Fruit fly (Drosophila melanogaster) whole organism, embryonic: ENCODE results near the gene CG5727.
A peak's percentile ranks its signal among the peaks of the same experiment; 100 is the strongest.

Experiments
- Adf1 ChIP-seq: fragments of 200-800 bp; sonication (Bioruptor generic); IDR thresholded peaks from 2 replicates; pipeline ENCODE4 v1.3.6; 2022; ENCODE audit warnings: missing biosample characterization, missing genetic modification characterization
- Bteb2 ChIP-seq: fragments of 200-800 bp; sonication (Bioruptor generic); optimal IDR thresholded peaks from 2 replicates; lab custom pipeline; 2016; ENCODE audit warnings: missing biosample characterization, missing genetic modification characterization
- CG10543 ChIP-seq: fragments of 200-800 bp; sonication (Bioruptor generic); optimal IDR thresholded peaks from 3 replicates; lab custom pipeline; 2017; ENCODE audit warnings: missing biosample characterization, mild to moderate bottlenecking, missing genetic modification characterization, moderate library complexity
- CG10654 ChIP-seq: fragments of 200-800 bp; sonication (Bioruptor generic); optimal IDR thresholded peaks from 2 replicates; lab custom pipeline; 2016; ENCODE audit warnings: missing biosample characterization, missing genetic modification characterization
- CG12299 ChIP-seq: fragments of 200-800 bp; sonication (Bioruptor generic); optimal IDR thresholded peaks from 2 replicates; lab custom pipeline; 2018; ENCODE audit warnings: missing biosample characterization, mild to moderate bottlenecking, missing genetic modification characterization
- CG12659 ChIP-seq: fragments of 200-800 bp; sonication (Bioruptor generic); optimal IDR thresholded peaks from 3 replicates; lab custom pipeline; 2017; ENCODE audit warnings: mild to moderate bottlenecking, missing biosample characterization, missing genetic modification reagents, missing genetic modification characterization
- CG13624 ChIP-seq: fragments of 200-800 bp; sonication (Bioruptor generic); optimal IDR thresholded peaks from 2 replicates; lab custom pipeline; 2016; ENCODE audit warnings: missing biosample characterization, missing genetic modification characterization
- CG14014 ChIP-seq: fragments of 200-800 bp; sonication (Bioruptor generic); IDR thresholded peaks from 2 replicates; pipeline ENCODE4 v1.3.6; 2022; ENCODE audit warnings: missing biosample characterization, missing genetic modification characterization
- CG1602 ChIP-seq: fragments of 200-800 bp; sonication (Bioruptor generic); optimal IDR thresholded peaks from 3 replicates; lab custom pipeline; 2016; ENCODE audit warnings: missing biosample characterization, missing genetic modification characterization
- CG1603 ChIP-seq: fragments of 200-800 bp; sonication (Bioruptor generic); optimal IDR thresholded peaks from 2 replicates; lab custom pipeline; 2019; ENCODE audit warnings: missing biosample characterization, mild to moderate bottlenecking, missing genetic modification characterization, moderate library complexity
- CG1832 ChIP-seq: fragments of 200-800 bp; sonication (Bioruptor generic); optimal IDR thresholded peaks from 2 replicates; lab custom pipeline; 2017; ENCODE audit warnings: missing biosample characterization, mild to moderate bottlenecking, missing genetic modification characterization, inconsistent platforms
- CG18476 ChIP-seq: fragments of 200-800 bp; sonication (Bioruptor generic); optimal IDR thresholded peaks from 2 replicates; lab custom pipeline; 2016; ENCODE audit warnings: missing biosample characterization, mild to moderate bottlenecking, missing genetic modification characterization
- CG31224 ChIP-seq: fragments of 200-800 bp; sonication (Bioruptor generic); IDR thresholded peaks from 2 replicates; pipeline ENCODE4 v1.3.6; 2022; ENCODE audit warnings: missing biosample characterization, missing genetic modification characterization
- CG32767 ChIP-seq: fragments of 200-800 bp; sonication (Bioruptor generic); IDR thresholded peaks from 2 replicates; pipeline ENCODE4 v1.3.6; 2022; ENCODE audit warnings: missing biosample characterization, missing genetic modification characterization
- CG33213 ChIP-seq: fragments of 200-800 bp; sonication (Bioruptor generic); optimal IDR thresholded peaks from 3 replicates; lab custom pipeline; 2016; ENCODE audit warnings: missing biosample characterization, missing genetic modification characterization
- CG4360 ChIP-seq: fragments of 200-800 bp; sonication (Bioruptor generic); IDR thresholded peaks from 2 replicates; pipeline ENCODE4 v1.3.6; 2022; ENCODE audit warnings: missing biosample characterization, missing genetic modification characterization
- CG5180 ChIP-seq: fragments of 200-800 bp; sonication (Bioruptor generic); optimal IDR thresholded peaks from 3 replicates; lab custom pipeline; 2017; ENCODE audit warnings: missing biosample characterization, missing genetic modification characterization, mild to moderate bottlenecking, moderate library complexity, missing genetic modification reagents
- CG5953 ChIP-seq: fragments of 200-800 bp; sonication (Bioruptor generic); IDR thresholded peaks from 2 replicates; pipeline ENCODE4 v1.3.6; 2022; ENCODE audit warnings: missing biosample characterization, missing genetic modification characterization
- CG6175 ChIP-seq: fragments of 200-800 bp; sonication (Bioruptor generic); IDR thresholded peaks from 3 replicates; pipeline ENCODE4 v1.3.6; 2022; ENCODE audit warnings: missing biosample characterization, missing genetic modification characterization
- CG7372 ChIP-seq: fragments of 200-800 bp; sonication (Bioruptor generic); IDR thresholded peaks from 2 replicates; pipeline ENCODE4 v1.3.6; 2022; ENCODE audit warnings: missing biosample characterization, missing genetic modification characterization
- CG7745 ChIP-seq: fragments of 200-800 bp; sonication (Bioruptor generic); optimal IDR thresholded peaks from 2 replicates; lab custom pipeline; 2018; ENCODE audit warnings: missing biosample characterization, mild to moderate bottlenecking, missing genetic modification characterization, moderate library complexity
- CG8944 ChIP-seq: fragments of 200-800 bp; sonication (Bioruptor generic); optimal IDR thresholded peaks from 3 replicates; lab custom pipeline; 2016; ENCODE audit warnings: missing biosample characterization, missing genetic modification characterization
- CG9215 ChIP-seq: fragments of 200-800 bp; sonication (Bioruptor generic); IDR thresholded peaks from 2 replicates; pipeline ENCODE4 v1.3.6; 2022; ENCODE audit warnings: missing biosample characterization, missing genetic modification characterization
- CG9437 ChIP-seq: fragments of 200-800 bp; sonication (Bioruptor generic); optimal IDR thresholded peaks from 2 replicates; lab custom pipeline; 2018; ENCODE audit warnings: missing biosample characterization, mild to moderate bottlenecking, missing genetic modification characterization
- Deaf1 ChIP-seq: fragments of 200-800 bp; optimal IDR thresholded peaks from 3 replicates; lab custom pipeline; 2019; ENCODE audit warnings: missing biosample characterization, mild to moderate bottlenecking, missing genetic modification characterization, moderate library complexity
- Doc3 ChIP-seq: fragments of 200-800 bp; sonication (Bioruptor generic); IDR thresholded peaks from 3 replicates; pipeline ENCODE4 v1.3.6; 2022; ENCODE audit warnings: missing biosample characterization, missing genetic modification characterization; ENCODE audit not compliant: partially characterized antibody
- Dp ChIP-seq: fragments of 200-800 bp; sonication (Bioruptor generic); optimal IDR thresholded peaks from 2 replicates; lab custom pipeline; 2018; ENCODE audit warnings: missing biosample characterization, mild to moderate bottlenecking, missing genetic modification characterization, moderate library complexity
- Fer1 ChIP-seq: fragments of 200-800 bp; sonication (Bioruptor generic); optimal IDR thresholded peaks from 2 replicates; lab custom pipeline; 2017; ENCODE audit warnings: missing biosample characterization, mild to moderate bottlenecking, missing genetic modification characterization
- Hr51 ChIP-seq, 2 experiments: fragments of 200-800 bp; sonication (Bioruptor generic); optimal IDR thresholded peaks; 2 replicates in 1 of 2; 3 replicates in 1 of 2; lab custom pipeline; 2016 to 2018; ENCODE audit warnings: missing biosample characterization in 2 of 2, missing genetic modification characterization in 2 of 2, mild to moderate bottlenecking in 1 of 2, moderate library complexity in 1 of 2
- Nf-YA ChIP-seq: fragments of 200-800 bp; sonication (Bioruptor generic); IDR thresholded peaks from 2 replicates; pipeline ENCODE4 v1.3.6; 2022; ENCODE audit warnings: missing biosample characterization, missing genetic modification characterization
- Sox100B ChIP-seq: fragments of 200-800 bp; sonication (Bioruptor generic); optimal IDR thresholded peaks from 3 replicates; lab custom pipeline; 2018; ENCODE audit warnings: missing biosample characterization, mild to moderate bottlenecking, missing genetic modification characterization
- Sox102F ChIP-seq: fragments of 200-800 bp; sonication (Bioruptor generic); optimal IDR thresholded peaks from 2 replicates; lab custom pipeline; 2018; ENCODE audit warnings: missing biosample characterization, mild to moderate bottlenecking, missing genetic modification characterization, moderate library complexity
- Vsx1 ChIP-seq: fragments of 200-800 bp; sonication (Bioruptor generic); optimal IDR thresholded peaks from 2 replicates; lab custom pipeline; 2017; ENCODE audit warnings: missing biosample characterization, mild to moderate bottlenecking, missing genetic modification characterization, missing genetic modification reagents
- bcd ChIP-seq: fragments of 200-800 bp; sonication (Bioruptor generic); optimal IDR thresholded peaks from 2 replicates; lab custom pipeline; 2017; ENCODE audit warnings: missing biosample characterization, mild to moderate bottlenecking, missing genetic modification characterization
- br ChIP-seq: fragments of >200 bp; optimal IDR thresholded peaks from 2 replicates; lab custom pipeline; 2017
- bsh ChIP-seq, 2 experiments: fragments of 200-800 bp; sonication (Bioruptor generic); optimal IDR thresholded peaks; 2 replicates each; lab custom pipeline; 2017 to 2018; ENCODE audit warnings: mild to moderate bottlenecking in 2 of 2, missing biosample characterization in 2 of 2, missing genetic modification characterization in 2 of 2, moderate library complexity in 1 of 2
- crol ChIP-seq: fragments of 200-800 bp; sonication (Bioruptor generic); IDR thresholded peaks from 2 replicates; pipeline ENCODE4 v1.3.6; 2022; ENCODE audit warnings: missing biosample characterization, missing genetic modification characterization
- dimm ChIP-seq: fragments of 200-800 bp; sonication (Bioruptor generic); IDR thresholded peaks from 2 replicates; pipeline ENCODE4 v1.3.6; 2022; ENCODE audit warnings: missing biosample characterization, missing genetic modification characterization
- dmrt11E ChIP-seq: fragments of 200-800 bp; sonication (Bioruptor generic); optimal IDR thresholded peaks from 3 replicates; lab custom pipeline; 2018; ENCODE audit warnings: missing biosample characterization, mild to moderate bottlenecking, missing genetic modification characterization, moderate library complexity
- gsb ChIP-seq: fragments of 200-800 bp; sonication (Bioruptor generic); IDR thresholded peaks from 2 replicates; pipeline ENCODE4 v1.3.6; 2022; ENCODE audit warnings: missing biosample characterization, missing genetic modification characterization
- ham ChIP-seq: fragments of 200-800 bp; sonication (Bioruptor generic); IDR thresholded peaks from 2 replicates; pipeline ENCODE4 v1.3.6; 2022; ENCODE audit warnings: missing biosample characterization, missing genetic modification characterization
- lov ChIP-seq, 2 experiments: fragments of 200-800 bp in 1 of 2; fragments of >200 bp in 1 of 2; sonication (Bioruptor generic) in 1 of 2; IDR thresholded peaks in 1 of 2; optimal IDR thresholded peaks in 1 of 2; 2 replicates in 1 of 2; 3 replicates in 1 of 2; pipeline versions ENCODE4 v1.3.6 to Lab custom; 2017 to 2022; ENCODE audit warnings: missing biosample characterization in 1 of 2, missing genetic modification characterization in 1 of 2
- nom ChIP-seq: fragments of 200-800 bp; sonication (Bioruptor generic); optimal IDR thresholded peaks from 2 replicates; lab custom pipeline; 2017; ENCODE audit warnings: missing biosample characterization, missing genetic modification characterization, mild to moderate bottlenecking, moderate library complexity, missing genetic modification reagents
- pum ChIP-seq: fragments of 200-800 bp; sonication (Bioruptor generic); optimal IDR thresholded peaks from 2 replicates; lab custom pipeline; 2016; ENCODE audit warnings: missing biosample characterization, missing genetic modification characterization
- sd ChIP-seq: fragments of 200-800 bp; sonication (Bioruptor generic); optimal IDR thresholded peaks from 3 replicates; lab custom pipeline; 2018; ENCODE audit warnings: missing biosample characterization, mild to moderate bottlenecking, missing genetic modification characterization, moderate library complexity
- slou ChIP-seq: fragments of 200-800 bp; sonication (Bioruptor generic); optimal IDR thresholded peaks from 3 replicates; lab custom pipeline; 2016; ENCODE audit warnings: missing biosample characterization, missing genetic modification characterization
- sqz ChIP-seq: fragments of 200-800 bp; sonication (Bioruptor generic); optimal IDR thresholded peaks from 3 replicates; lab custom pipeline; 2018; ENCODE audit warnings: missing biosample characterization, mild to moderate bottlenecking, missing genetic modification characterization
- sug ChIP-seq: fragments of 200-800 bp; optimal IDR thresholded peaks from 2 replicates; lab custom pipeline; 2019; ENCODE audit warnings: missing biosample characterization, mild to moderate bottlenecking, missing genetic modification characterization, moderate library complexity
- trh ChIP-seq: fragments of 200-800 bp; sonication (Bioruptor generic); optimal IDR thresholded peaks from 2 replicates; lab custom pipeline; 2016; ENCODE audit warnings: missing biosample characterization, missing genetic modification characterization
- unc-4 ChIP-seq: fragments of 200-800 bp; sonication (Bioruptor generic); IDR thresholded peaks from 2 replicates; pipeline ENCODE4 v1.3.6; 2022; ENCODE audit warnings: missing biosample characterization, missing genetic modification characterization; ENCODE audit not compliant: partially characterized antibody

Gene CG5727

dm6 chr2L:10237725-10238446 is 27.4 kb upstream of the CG5727 start, which contains the start of gene mthl15 (continued):
- no peak for TF ChIP-seq CG13624 (GFP tag; lab: Kevin White, UChicago)
- TF ChIP-seq sug (tag; lab: Kevin White, UChicago): peak; percentile 94
- no peak for TF ChIP-seq CG14014 (GFP tag; lab: Robert Waterston, UW)
- no peak for TF ChIP-seq CG10543 (GFP tag; lab: Kevin White, UChicago)
- no peak for TF ChIP-seq gsb (GFP tag; lab: Robert Waterston, UW)
- no peak for TF ChIP-seq CG7745
- peak; percentile 52 for TF ChIP-seq sd (tag; lab: Kevin White, UChicago)
- no peak for TF ChIP-seq crol (GFP tag; lab: Robert Waterston, UW)
- TF ChIP-seq pum: no peak
- peak; percentile 10 for TF ChIP-seq Sox100B (GFP tag; lab: Kevin White, UChicago)
- TF ChIP-seq Adf1 (GFP tag; lab: Robert Waterston, UW): no peak
- peak; percentile 72 for TF ChIP-seq Deaf1 (tag; lab: Kevin White, UChicago)
- no peak for TF ChIP-seq CG1832 (GFP tag; lab: Kevin White, UChicago)
- peak; percentile 5 for TF ChIP-seq CG12299 (tag; lab: Kevin White, UChicago)
- TF ChIP-seq br (lab: Kevin White, UChicago): no peak
- no peak for TF ChIP-seq CG31224 (GFP tag; lab: Robert Waterston, UW)
- TF ChIP-seq bcd (GFP tag; lab: Kevin White, UChicago): no peak
- no peak for TF ChIP-seq CG32767 (GFP tag; lab: Robert Waterston, UW)
- TF ChIP-seq CG1602 (GFP tag; lab: Kevin White, UChicago): no peak
- TF ChIP-seq CG5180 (GFP tag; lab: Kevin White, UChicago): no peak
- TF ChIP-seq CG9437: no peak
- TF ChIP-seq nom (GFP tag; lab: Kevin White, UChicago): no peak
- TF ChIP-seq CG10654: no peak
- no peak for TF ChIP-seq CG18476 (GFP tag; lab: Kevin White, UChicago)
- TF ChIP-seq CG6175: no peak
- TF ChIP-seq CG4360 (GFP tag; lab: Robert Waterston, UW): no peak
- TF ChIP-seq sqz: no peak
- TF ChIP-seq CG1603: peak; percentile 63
- no peak for TF ChIP-seq Hr51 (GFP tag; optimal IDR thresholded peaks at IDR 0.05; lab: Kevin White, UChicago)
- peak; percentile 38 for TF ChIP-seq CG12659 (GFP tag; lab: Kevin White, UChicago)
- peak; percentile 34 for TF ChIP-seq dmrt11E (tag; lab: Kevin White, UChicago)
- no peak for TF ChIP-seq CG9215 (GFP tag; lab: Robert Waterston, UW)
- TF ChIP-seq Dp (GFP tag; lab: Kevin White, UChicago): no peak
- TF ChIP-seq CG8944 (GFP tag; lab: Kevin White, UChicago): no peak
- no peak for TF ChIP-seq ham (GFP tag; lab: Robert Waterston, UW)
- no peak for TF ChIP-seq CG5953 (GFP tag; lab: Robert Waterston, UW)
- no peak for TF ChIP-seq lov (optimal IDR thresholded peaks at IDR 0.05; lab: Kevin White, UChicago)
- no peak for TF ChIP-seq lov (GFP tag; IDR thresholded peaks at IDR 0.05; lab: Robert Waterston, UW)
- no peak for TF ChIP-seq slou (GFP tag; lab: Kevin White, UChicago)
- no peak for TF ChIP-seq dimm (GFP tag; lab: Robert Waterston, UW)
- peak; percentile 19 for TF ChIP-seq Fer1
- no peak for TF ChIP-seq Bteb2 (GFP tag; lab: Kevin White, UChicago)
- no peak for TF ChIP-seq trh (GFP tag; lab: Kevin White, UChicago)
- no peak for TF ChIP-seq Sox102F (GFP tag; lab: Kevin White, UChicago)
- no peak for TF ChIP-seq unc-4
- TF ChIP-seq Nf-YA: no peak
- no peak for TF ChIP-seq Doc3 (GFP tag; lab: Robert Waterston, UW)
- no peak for TF ChIP-seq CG33213 (GFP tag; lab: Kevin White, UChicago)
- no peak for TF ChIP-seq Vsx1 (GFP tag; lab: Kevin White, UChicago)
- no peak for TF ChIP-seq bsh (GFP tag; optimal IDR thresholded peaks at IDR 0.05; lab: Kevin White, UChicago)
- no peak for TF ChIP-seq CG7372 (GFP tag; lab: Robert Waterston, UW)
